Fruit fly (Drosophila melanogaster) whole organism, adult: ENCODE results near the gene EMC2B.
A peak's percentile ranks its signal among the peaks of the same experiment; 100 is the strongest.

ENCODE experiments used
- CG11617 ChIP-seq: fragments of 200-800 bp; sonication (Bioruptor generic); optimal IDR thresholded peaks from 2 replicates; lab custom pipeline; 2017; ENCODE audit warnings: mild to moderate bottlenecking, missing biosample characterization, missing genetic modification reagents, missing genetic modification characterization
- CG14711 ChIP-seq: fragments of 200-800 bp; sonication (Bioruptor generic); optimal IDR thresholded peaks from 2 replicates; lab custom pipeline; 2018; ENCODE audit warnings: missing biosample characterization, mild to moderate bottlenecking, missing genetic modification characterization, moderate library complexity
- CG33017 ChIP-seq: fragments of 200-800 bp; sonication (Bioruptor generic); optimal IDR thresholded peaks from 2 replicates; lab custom pipeline; 2018; ENCODE audit warnings: missing biosample characterization, mild to moderate bottlenecking, missing genetic modification characterization, moderate library complexity
- Crg-1 ChIP-seq: fragments of 200-800 bp; sonication (Bioruptor generic); optimal IDR thresholded peaks from 2 replicates; lab custom pipeline; 2016; ENCODE audit warnings: missing biosample characterization, missing genetic modification characterization
- Mnt ChIP-seq: fragments of 200-800 bp; sonication (Bioruptor generic); optimal IDR thresholded peaks from 2 replicates; lab custom pipeline; 2016; ENCODE audit warnings: missing biosample characterization, mild to moderate bottlenecking, missing genetic modification characterization
- bab1 ChIP-seq: fragments of 200-800 bp; sonication (Bioruptor generic); optimal IDR thresholded peaks from 3 replicates; lab custom pipeline; 2019; ENCODE audit warnings: missing biosample characterization, mild to moderate bottlenecking, missing genetic modification characterization, moderate library complexity
- cic ChIP-seq: fragments of 200-800 bp; sonication (Bioruptor generic); optimal IDR thresholded peaks from 2 replicates; lab custom pipeline; 2017; ENCODE audit warnings: missing biosample characterization, mild to moderate bottlenecking, missing genetic modification characterization, moderate library complexity
- cnc ChIP-seq, 2 experiments: fragments of >200 bp; optimal IDR thresholded peaks; 2 replicates each; lab custom pipeline; 2017
- kay ChIP-seq: fragments of 200-800 bp; sonication (Bioruptor generic); peaks from one replicate; lab custom pipeline; 2016; ENCODE audit warnings: missing biosample characterization, missing genetic modification characterization, borderline replicate concordance
- pad ChIP-seq: fragments of 200-800 bp; sonication (Bioruptor generic); optimal IDR thresholded peaks from 3 replicates; lab custom pipeline; 2017; ENCODE audit warnings: missing biosample characterization, missing genetic modification characterization, mild to moderate bottlenecking, moderate library complexity, missing genetic modification reagents
- tj ChIP-seq: fragments of 200-800 bp; sonication (Bioruptor generic); optimal IDR thresholded peaks from 3 replicates; lab custom pipeline; 2017; ENCODE audit warnings: missing biosample characterization, mild to moderate bottlenecking, missing genetic modification characterization, moderate library complexity
- toe ChIP-seq: fragments of 200-800 bp; sonication (Bioruptor generic); optimal IDR thresholded peaks from 2 replicates; lab custom pipeline; 2016; ENCODE audit warnings: missing biosample characterization, missing genetic modification characterization

- TF ChIP-seq Crg-1 (GFP tag; lab: Kevin White, UChicago) (no peak), kay (GFP tag; lab: Kevin White, UChicago) (peak; percentile 78), cnc (optimal IDR thresholded peaks at IDR 0.05; lab: Kevin White, UChicago) (no peak), Mnt (GFP tag; lab: Kevin White, UChicago) (no peak), CG33017 (peak; percentile 23), CG14711 (tag; lab: Kevin White, UChicago) (no peak), cic (peak; percentile 74), bab1 (no peak), tj (GFP tag; lab: Kevin White, UChicago) (no peak), toe (GFP tag; lab: Kevin White, UChicago) (no peak), pad (no peak), CG11617 (GFP tag; lab: Kevin White, UChicago) (no peak)
Measured at dm6 chr3R:16982108-16982707, 9.5 kb downstream of the EMC2B start, which contains the start of gene AhcyL2.
